Worm (Caenorhabditis elegans): ENCODE measurements around the gene C49F8.15.
A peak's percentile ranks its signal among the peaks of the same experiment; 100 is the strongest.

The C49F8.15 gene

ce11 chrX:13328868-13329267 is 33.5 kb downstream of the C49F8.15 start (continued):
- TF ChIP-seq lsy-12 (tag; optimal IDR thresholded peaks at IDR 0.05) (no peak), snpc-4 (tag; optimal IDR thresholded peaks at IDR 0.05) (peak; percentile 64), eor-1 (tag; optimal IDR thresholded peaks at IDR 0.05) (no peak), aly-2 (tag; optimal IDR thresholded peaks at IDR 0.05) (no peak), skn-1 (tag; optimal IDR thresholded peaks at IDR 0.05) (no peak), nhr-12 (tag; optimal IDR thresholded peaks at IDR 0.05) (no peak), elt-2 (tag; optimal IDR thresholded peaks at IDR 0.05) (peak; percentile 45), unc-62 (GFP tag; optimal IDR thresholded peaks at IDR 0.05) (peak; percentile 70), nhr-11 (tag; optimal IDR thresholded peaks at IDR 0.05) (peak; percentile 52), egl-5 (tag; optimal IDR thresholded peaks at IDR 0.05) (peak; percentile 88), nhr-67 (tag; optimal IDR thresholded peaks at IDR 0.05) (no peak), sea-2 (GFP tag; optimal IDR thresholded peaks at IDR 0.05) (no peak), pha-4 (tag; optimal IDR thresholded peaks at IDR 0.05) (peak; percentile 77), zag-1 (tag; optimal IDR thresholded peaks at IDR 0.05) (no peak), nhr-237 (tag; optimal IDR thresholded peaks at IDR 0.05) (no peak), nhr-28 (tag; optimal IDR thresholded peaks at IDR 0.05) (no peak), nhr-23 (tag; optimal IDR thresholded peaks at IDR 0.05) (peak; percentile 88), ztf-4 (tag; optimal IDR thresholded peaks at IDR 0.05) (no peak)

- no peak for TF ChIP-seq egl-5 (tag; optimal IDR thresholded peaks at IDR 0.05)
- no peak for TF ChIP-seq snpc-4 (tag; optimal IDR thresholded peaks at IDR 0.05)
- TF ChIP-seq daf-12 (tag; optimal IDR thresholded peaks at IDR 0.05), result no peak
- no peak for TF ChIP-seq ceh-16 (tag; optimal IDR thresholded peaks at IDR 0.05)
- TF ChIP-seq pha-4 (tag; optimal IDR thresholded peaks at IDR 0.05), result peak; percentile 17
- no peak for TF ChIP-seq unc-39 (tag; optimal IDR thresholded peaks at IDR 0.05)
- no peak for TF ChIP-seq hmg-11 (tag; optimal IDR thresholded peaks at IDR 0.05)
- peak; percentile 41 for TF ChIP-seq nhr-43 (tag; optimal IDR thresholded peaks at IDR 0.05; ENCODE audit: poor library complexity, severe bottlenecking)
- TF ChIP-seq jun-1 (tag; optimal IDR thresholded peaks at IDR 0.05), result no peak
- TF ChIP-seq tbx-2 (tag; optimal IDR thresholded peaks at IDR 0.05), result no peak
- peak; percentile 50 for TF ChIP-seq pqm-1 (tag; optimal IDR thresholded peaks at IDR 0.05)
- TF ChIP-seq nfya-1 (tag; optimal IDR thresholded peaks at IDR 0.05; ENCODE audit: insufficient read depth), result no peak
- TF ChIP-seq lin-39 (tag; optimal IDR thresholded peaks at IDR 0.05), result no peak
- TF ChIP-seq nhr-25 (tag; optimal IDR thresholded peaks at IDR 0.05), result no peak
- TF ChIP-seq nhr-23 (tag; optimal IDR thresholded peaks at IDR 0.05), result no peak
- no peak for TF ChIP-seq fkh-10 (GFP tag; optimal IDR thresholded peaks at IDR 0.05)
- TF ChIP-seq nhr-11 (tag; optimal IDR thresholded peaks at IDR 0.05), result no peak
- TF ChIP-seq elt-1 (tag; optimal IDR thresholded peaks at IDR 0.05), result no peak
- no peak for TF ChIP-seq mdl-1 (tag; optimal IDR thresholded peaks at IDR 0.05)
- no peak for TF ChIP-seq fkh-2 (tag; optimal IDR thresholded peaks at IDR 0.05)
- TF ChIP-seq nhr-12 (tag; optimal IDR thresholded peaks at IDR 0.05), result no peak
- TF ChIP-seq ZK546.5 (tag; optimal IDR thresholded peaks at IDR 0.05), result no peak
- TF ChIP-seq ceh-82 (tag; optimal IDR thresholded peaks at IDR 0.05), result no peak
- TF ChIP-seq elt-2 (tag; optimal IDR thresholded peaks at IDR 0.05), result peak; percentile 84
These were observed 34.4 kb downstream of the C49F8.15 start, which contains the start of gene sir-2.2 for ce11 chrX:13328034-13328433. Gene sir-2.2 (plus strand): TSS chrX:13328067.

- TF ChIP-seq unc-62 (GFP tag; optimal IDR thresholded peaks at IDR 0.05) (peak; percentile 8), hmg-11 (tag; optimal IDR thresholded peaks at IDR 0.05) (no peak), fkh-10 (GFP tag; optimal IDR thresholded peaks at IDR 0.05) (no peak), lin-39 (tag; optimal IDR thresholded peaks at IDR 0.05) (no peak), fos-1 (tag; optimal IDR thresholded peaks at IDR 0.05) (peak; percentile 19), nhr-67 (tag; optimal IDR thresholded peaks at IDR 0.05) (no peak), elt-1 (tag; optimal IDR thresholded peaks at IDR 0.05) (no peak), jun-1 (tag; optimal IDR thresholded peaks at IDR 0.05) (peak; percentile 11), nhr-76 (tag; optimal IDR thresholded peaks at IDR 0.05) (no peak), ama-1 (optimal IDR thresholded peaks at IDR 0.05) (peak; percentile 9), mdl-1 (tag; optimal IDR thresholded peaks at IDR 0.05) (no peak), nhr-43 (tag; optimal IDR thresholded peaks at IDR 0.05; ENCODE audit: poor library complexity, severe bottlenecking) (peak; percentile 69), nhr-23 (tag; optimal IDR thresholded peaks at IDR 0.05) (peak; percentile 57), lsy-12 (tag; optimal IDR thresholded peaks at IDR 0.05) (peak; percentile 52), unc-39 (tag; optimal IDR thresholded peaks at IDR 0.05) (no peak), nhr-28 (tag; optimal IDR thresholded peaks at IDR 0.05) (no peak), elt-3 (tag; optimal IDR thresholded peaks at IDR 0.05) (peak in 1 of 3 experiments; percentile 63), nhr-25 (tag; optimal IDR thresholded peaks at IDR 0.05) (peak; percentile 77), nfya-1 (tag; optimal IDR thresholded peaks at IDR 0.05; ENCODE audit: insufficient read depth) (peak; percentile 20)
These were observed 37.3 kb downstream of the C49F8.15 start for ce11 chrX:13325039-13325438.
